Worm (Caenorhabditis elegans): ENCODE data around the gene gly-1.
A peak's percentile ranks its signal among the peaks of the same experiment; 100 is the strongest.

Gene gly-1

ce11 chrII:10887097-10887496 is 14.9 kb downstream of the gly-1 start:
- no peak for TF ChIP-seq tab-1 (GFP tag; IDR thresholded peaks at IDR 0.05)
- TF ChIP-seq cog-1 (tag; optimal IDR thresholded peaks at IDR 0.05) = no peak
- no peak for TF ChIP-seq ztf-23 (GFP tag; IDR thresholded peaks at IDR 0.05)
- TF ChIP-seq T22C8.4 (GFP tag; IDR thresholded peaks at IDR 0.05) = no peak
- no peak for TF ChIP-seq klf-2 (GFP tag; conservative IDR thresholded peaks at IDR 0.05)
- TF ChIP-seq ref-1 (GFP tag; conservative IDR thresholded peaks at IDR 0.05) = no peak

- TF ChIP-seq ref-1 (GFP tag; conservative IDR thresholded peaks at IDR 0.05) (no peak), tab-1 (GFP tag; IDR thresholded peaks at IDR 0.05) (no peak), cog-1 (tag; optimal IDR thresholded peaks at IDR 0.05) (no peak), ztf-29 (GFP tag; IDR thresholded peaks at IDR 0.05) (no peak), klf-2 (GFP tag; conservative IDR thresholded peaks at IDR 0.05) (no peak), T22C8.4 (GFP tag; IDR thresholded peaks at IDR 0.05) (no peak), flt-1 (GFP tag; IDR thresholded peaks at IDR 0.05) (no peak), ztf-23 (GFP tag; IDR thresholded peaks at IDR 0.05) (no peak), med-1 (GFP tag; optimal IDR thresholded peaks at IDR 0.05; ENCODE audit: insufficient read depth) (no peak)
These were observed 16.0 kb downstream of the gly-1 start, which contains the start of gene F44F4.3 for ce11 chrII:10885868-10886514. Gene F44F4.3 (minus strand): TSS chrII:10885918.

- TF ChIP-seq cog-1 (tag; optimal IDR thresholded peaks at IDR 0.05) = no peak
- TF ChIP-seq klf-2 (GFP tag; conservative IDR thresholded peaks at IDR 0.05) = no peak
- no peak for TF ChIP-seq med-1 (GFP tag; optimal IDR thresholded peaks at IDR 0.05; ENCODE audit: insufficient read depth)
- TF ChIP-seq flt-1 (GFP tag; IDR thresholded peaks at IDR 0.05) = no peak
- no peak for TF ChIP-seq ref-1 (GFP tag; conservative IDR thresholded peaks at IDR 0.05)
- no peak for TF ChIP-seq ztf-29 (GFP tag; IDR thresholded peaks at IDR 0.05)
- TF ChIP-seq tab-1 (GFP tag; IDR thresholded peaks at IDR 0.05) = no peak
- no peak for TF ChIP-seq T22C8.4 (GFP tag; IDR thresholded peaks at IDR 0.05)
These were observed 16.8 kb downstream of the gly-1 start for ce11 chrII:10885250-10885649.

- TF ChIP-seq ztf-23 (GFP tag; IDR thresholded peaks at IDR 0.05) = no peak
- no peak for TF ChIP-seq ref-1 (GFP tag; conservative IDR thresholded peaks at IDR 0.05)
- no peak for TF ChIP-seq flt-1 (GFP tag; IDR thresholded peaks at IDR 0.05)
- no peak for TF ChIP-seq klf-2 (GFP tag; conservative IDR thresholded peaks at IDR 0.05)
- TF ChIP-seq T22C8.4 (GFP tag; IDR thresholded peaks at IDR 0.05) = no peak
- no peak for TF ChIP-seq ztf-29 (GFP tag; IDR thresholded peaks at IDR 0.05)
- TF ChIP-seq tab-1 (GFP tag; IDR thresholded peaks at IDR 0.05) = no peak
- TF ChIP-seq cog-1 (tag; optimal IDR thresholded peaks at IDR 0.05) = no peak
- no peak for TF ChIP-seq med-1 (GFP tag; optimal IDR thresholded peaks at IDR 0.05; ENCODE audit: insufficient read depth)
These were observed 17.6 kb downstream of the gly-1 start, which contains the start of gene egg-3 for ce11 chrII:10884396-10884795. Gene egg-3 (minus strand): TSS chrII:10884441.

- TF ChIP-seq cog-1 (tag; optimal IDR thresholded peaks at IDR 0.05) (no peak), flt-1 (GFP tag; IDR thresholded peaks at IDR 0.05) (no peak), T22C8.4 (GFP tag; IDR thresholded peaks at IDR 0.05) (no peak), med-1 (GFP tag; optimal IDR thresholded peaks at IDR 0.05; ENCODE audit: insufficient read depth) (no peak), klf-2 (GFP tag; conservative IDR thresholded peaks at IDR 0.05) (no peak), ref-1 (GFP tag; conservative IDR thresholded peaks at IDR 0.05) (no peak), ztf-23 (GFP tag; IDR thresholded peaks at IDR 0.05) (no peak), tab-1 (GFP tag; IDR thresholded peaks at IDR 0.05) (no peak), ztf-29 (GFP tag; IDR thresholded peaks at IDR 0.05) (no peak)
These were observed 21.4 kb downstream of the gly-1 start, which contains the start of gene lurp-1 for ce11 chrII:10880625-10881024. Gene lurp-1 (plus strand): TSS chrII:10880925.

- TF ChIP-seq ref-1 (GFP tag; conservative IDR thresholded peaks at IDR 0.05) (no peak), ztf-29 (GFP tag; IDR thresholded peaks at IDR 0.05) (no peak), T22C8.4 (GFP tag; IDR thresholded peaks at IDR 0.05) (no peak), klf-2 (GFP tag; conservative IDR thresholded peaks at IDR 0.05) (no peak), cog-1 (tag; optimal IDR thresholded peaks at IDR 0.05) (no peak), ztf-23 (GFP tag; IDR thresholded peaks at IDR 0.05) (no peak), tab-1 (GFP tag; IDR thresholded peaks at IDR 0.05) (no peak), med-1 (GFP tag; optimal IDR thresholded peaks at IDR 0.05; ENCODE audit: insufficient read depth) (no peak), flt-1 (GFP tag; IDR thresholded peaks at IDR 0.05) (no peak)
These were observed 28.4 kb downstream of the gly-1 start, which contains the start of gene orc-2 for ce11 chrII:10873631-10874030. Gene orc-2 (plus strand): TSS chrII:10873931.

- TF ChIP-seq flt-1 (GFP tag; IDR thresholded peaks at IDR 0.05) (0 out of 2 replicates have a peak, but pooled peaks have one; percentile 46), ref-1 (GFP tag; conservative IDR thresholded peaks at IDR 0.05) (no peak), tab-1 (GFP tag; IDR thresholded peaks at IDR 0.05) (0 out of 2 replicates have a peak, but pooled peaks have one; percentile 29), T22C8.4 (GFP tag; IDR thresholded peaks at IDR 0.05) (no peak), klf-2 (GFP tag; conservative IDR thresholded peaks at IDR 0.05) (0 out of 2 replicates have a peak, but pooled peaks have one; percentile 42), ztf-23 (GFP tag; IDR thresholded peaks at IDR 0.05) (peak; percentile 67), cog-1 (tag; optimal IDR thresholded peaks at IDR 0.05) (peak; percentile 80), ztf-29 (GFP tag; IDR thresholded peaks at IDR 0.05) (no peak), med-1 (GFP tag; optimal IDR thresholded peaks at IDR 0.05; ENCODE audit: insufficient read depth) (no peak)
These were observed 29.5 kb downstream of the gly-1 start, which contains the start of the genes cyn-4 and copz-1 for ce11 chrII:10872541-10872940. Gene cyn-4 (minus strand): TSS chrII:10872611. Gene copz-1 (plus strand): TSS chrII:10872879.

ce11 chrII:10870698-10871097 is 31.3 kb downstream of the gly-1 start:
- no peak for TF ChIP-seq ztf-29 (GFP tag; IDR thresholded peaks at IDR 0.05)
- TF ChIP-seq ztf-23 (GFP tag; IDR thresholded peaks at IDR 0.05) = no peak
- no peak for TF ChIP-seq tab-1 (GFP tag; IDR thresholded peaks at IDR 0.05)
- no peak for TF ChIP-seq flt-1 (GFP tag; IDR thresholded peaks at IDR 0.05)
- TF ChIP-seq med-1 (GFP tag; optimal IDR thresholded peaks at IDR 0.05; ENCODE audit: insufficient read depth) = no peak
- TF ChIP-seq T22C8.4 (GFP tag; IDR thresholded peaks at IDR 0.05) = no peak
- TF ChIP-seq cog-1 (tag; optimal IDR thresholded peaks at IDR 0.05) = no peak
- TF ChIP-seq klf-2 (GFP tag; conservative IDR thresholded peaks at IDR 0.05) = no peak
- no peak for TF ChIP-seq ref-1 (GFP tag; conservative IDR thresholded peaks at IDR 0.05)

ce11 chrII:10868670-10869246 is 33.2 kb downstream of the gly-1 start, which contains the start of the genes gmps-1 and cap-2:
Gene gmps-1 (minus strand): TSS chrII:10868720.
Gene cap-2 (plus strand): TSS chrII:10869196.
- TF ChIP-seq tab-1 (GFP tag; IDR thresholded peaks at IDR 0.05) (no peak), T22C8.4 (GFP tag; IDR thresholded peaks at IDR 0.05) (peak; percentile 86), klf-2 (GFP tag; conservative IDR thresholded peaks at IDR 0.05) (no peak), cog-1 (tag; optimal IDR thresholded peaks at IDR 0.05) (peak; percentile 64), ztf-29 (GFP tag; IDR thresholded peaks at IDR 0.05) (no peak), med-1 (GFP tag; optimal IDR thresholded peaks at IDR 0.05; ENCODE audit: insufficient read depth) (no peak), flt-1 (GFP tag; IDR thresholded peaks at IDR 0.05) (peak; percentile 76), ztf-23 (GFP tag; IDR thresholded peaks at IDR 0.05) (peak; percentile 59; the same call in 1 of the 2 replicates)

Measured in whole organism, midembryonic.